Worm (Caenorhabditis elegans) whole organism, young adult: ENCODE data around the gene cest-2.3.
"Not testable (repeated sequence)": the region's sequence is repeated elsewhere in the genome, so short reads cannot be mapped to it uniquely, and the experiment has no call there.

Experiments
- B0019.2 ChIP-seq: fragments of 200-800 bp; sonication (Bioruptor generic); conservative IDR thresholded peaks from 2 replicates; pipeline ENCODE4 v1.3.6; 2022; ENCODE audit warnings: missing genetic modification reagents, missing genetic modification characterization, missing compliant biosample characterization
- ama-1 ChIP-seq, 3 experiments: fragments of 150-350 bp in 1 of 3; sonication (generic microtip) in 2 of 3; optimal IDR thresholded peaks; 2 replicates each; lab custom pipeline; 2014 to 2018; ENCODE audit warnings: missing biosample characterization in 2 of 3, missing genetic modification characterization in 2 of 3, missing genetic modification reagents in 2 of 3
- aptf-3 ChIP-seq: fragments of 200-800 bp; sonication (Bioruptor generic); IDR thresholded peaks from 2 replicates; pipeline ENCODE4 v1.3.6; 2022; ENCODE audit warnings: missing genetic modification characterization, missing compliant biosample characterization
- bed-1 ChIP-seq: fragments of 200-800 bp; sonication (Bioruptor generic); IDR thresholded peaks from 2 replicates; pipeline ENCODE4 v1.3.6; 2022; ENCODE audit warnings: missing genetic modification reagents, missing genetic modification characterization, missing compliant biosample characterization
- bed-2 ChIP-seq: fragments of 200-800 bp; sonication (Bioruptor generic); IDR thresholded peaks from 2 replicates; pipeline ENCODE4 v1.3.6; 2022; ENCODE audit warnings: missing genetic modification reagents, missing genetic modification characterization, missing compliant biosample characterization
- ccch-3 ChIP-seq: fragments of 200-800 bp; sonication (Bioruptor generic); optimal IDR thresholded peaks from 2 replicates; lab custom pipeline; 2018; ENCODE audit warnings: mild to moderate bottlenecking, missing genetic modification characterization, missing compliant biosample characterization
- ceh-91 ChIP-seq: fragments of 200-800 bp; sonication (Bioruptor generic); IDR thresholded peaks from 2 replicates; pipeline ENCODE4 v1.3.6; 2022; ENCODE audit warnings: missing genetic modification reagents, missing genetic modification characterization, missing compliant biosample characterization
- egrh-3 ChIP-seq: fragments of 200-800 bp; sonication (Bioruptor generic); IDR thresholded peaks from 2 replicates; pipeline ENCODE4 v1.3.6; 2022; ENCODE audit warnings: missing genetic modification reagents, missing genetic modification characterization, missing compliant biosample characterization
- lin-54 ChIP-seq: fragments of 200-800 bp; sonication (Bioruptor generic); optimal IDR thresholded peaks from 2 replicates; lab custom pipeline; 2018; ENCODE audit warnings: mild to moderate bottlenecking, missing genetic modification characterization, missing compliant biosample characterization
- mcd-1 ChIP-seq: fragments of 200-800 bp; sonication (Bioruptor generic); IDR thresholded peaks from 2 replicates; pipeline ENCODE4 v1.3.6; 2022; ENCODE audit warnings: missing genetic modification reagents, missing genetic modification characterization, missing compliant biosample characterization
- mel-28 ChIP-seq: sonication (generic microtip); optimal IDR thresholded peaks from 2 replicates; lab custom pipeline; 2016; ENCODE audit warnings: borderline replicate concordance, mild to moderate bottlenecking, missing genetic modification characterization, missing compliant biosample characterization
- sptf-2 ChIP-seq: fragments of 200-800 bp; sonication (Bioruptor generic); optimal IDR thresholded peaks from 2 replicates; lab custom pipeline; 2018; ENCODE audit warnings: mild to moderate bottlenecking, missing genetic modification characterization, missing compliant biosample characterization
- unc-62 ChIP-seq: fragments of 150-350 bp; optimal IDR thresholded peaks from 2 replicates; lab custom pipeline; 2014; ENCODE audit warnings: missing biosample characterization, missing genetic modification reagents, missing genetic modification characterization

- TF ChIP-seq bed-2 (GFP tag; lab: Robert Waterston, UW); B0019.2 (GFP tag; lab: Robert Waterston, UW); mcd-1 (GFP tag; lab: Robert Waterston, UW); sptf-2 (GFP tag; lab: Kevin White, UChicago); lin-54 (GFP tag; lab: Kevin White, UChicago); unc-62 (GFP tag; lab: Kevin White, UChicago); ama-1 (optimal IDR thresholded peaks at IDR 0.05; lab: Kevin White, UChicago); ama-1 (GFP tag; optimal IDR thresholded peaks at IDR 0.05; lab: Kevin White, UChicago); ccch-3; bed-1 (GFP tag; lab: Robert Waterston, UW); mel-28; egrh-3 (GFP tag; lab: Robert Waterston, UW); aptf-3; ceh-91: not testable (repeated sequence)
These were observed 22.5 kb upstream of the cest-2.3 start, which contains the start of gene T16A9.3 for ce11 chrV:14205214-14205613.
